Fruit fly (Drosophila melanogaster): ENCODE data around the gene Wnt5.
A peak's percentile ranks its signal among the peaks of the same experiment; 100 is the strongest.

The Wnt5 gene

dm6 chrX:18504948-18505597, at the start of gene Wnt5 (continued):
- TF ChIP-seq CG14050 (GFP tag; IDR thresholded peaks at IDR 0.05), result no peak
- no peak for TF ChIP-seq bsh (GFP tag; optimal IDR thresholded peaks at IDR 0.05)
- TF ChIP-seq Asciz (GFP tag; optimal IDR thresholded peaks at IDR 0.05), result no peak
- TF ChIP-seq odd (GFP tag; optimal IDR thresholded peaks at IDR 0.05), result no peak
- no peak for TF ChIP-seq bowl (GFP tag; IDR thresholded peaks at IDR 0.05)
- TF ChIP-seq org-1 (GFP tag; optimal IDR thresholded peaks at IDR 0.05), result no peak
- TF ChIP-seq CG3281 (GFP tag; optimal IDR thresholded peaks at IDR 0.05), result no peak
- TF ChIP-seq Aef1 (GFP tag; IDR thresholded peaks at IDR 0.05), result no peak
- peak; percentile 52 for TF ChIP-seq run (tag; optimal IDR thresholded peaks at IDR 0.05)
- no peak for TF ChIP-seq hth (optimal IDR thresholded peaks at IDR 0.05)
- TF ChIP-seq Oaz (GFP tag; IDR thresholded peaks at IDR 0.05), result no peak
- TF ChIP-seq Bdp1 (GFP tag; optimal IDR thresholded peaks at IDR 0.05), result no peak
- no peak for TF ChIP-seq lilli (GFP tag; optimal IDR thresholded peaks at IDR 0.05)
- peak; percentile 9 for TF ChIP-seq CG14710 (tag; optimal IDR thresholded peaks at IDR 0.05)
- TF ChIP-seq chinmo (GFP tag; IDR thresholded peaks at IDR 0.05; ENCODE audit: partially characterized antibody), result peak; percentile 85; the same call in 3 of the 4 replicates
- no peak for TF ChIP-seq dimm (GFP tag; IDR thresholded peaks at IDR 0.05)
- TF ChIP-seq CTCF (GFP tag; optimal IDR thresholded peaks at IDR 0.05), result no peak
- TF ChIP-seq ssp (GFP tag; IDR thresholded peaks at IDR 0.05), result no peak
- TF ChIP-seq hkb (optimal IDR thresholded peaks at IDR 0.05), result no peak
- peak; percentile 28; the same call in 1 of the 2 replicates for TF ChIP-seq hkb (GFP tag; IDR thresholded peaks at IDR 0.05)
- no peak for TF ChIP-seq CG4730 (GFP tag; IDR thresholded peaks at IDR 0.05)
- TF ChIP-seq CG7556 (GFP tag; optimal IDR thresholded peaks at IDR 0.05), result no peak
- TF ChIP-seq CG17912 (GFP tag; optimal IDR thresholded peaks at IDR 0.05), result no peak
- TF ChIP-seq CG8089 (GFP tag; optimal IDR thresholded peaks at IDR 0.05), result peak; percentile 22
- TF ChIP-seq seq (GFP tag; IDR thresholded peaks at IDR 0.05), result peak; percentile 40; the same call in 1 of the 2 replicates
- TF ChIP-seq jing (GFP tag; optimal IDR thresholded peaks at IDR 0.05), result no peak
- TF ChIP-seq CG31224 (GFP tag; IDR thresholded peaks at IDR 0.05), result no peak
- TF ChIP-seq zen2 (GFP tag; IDR thresholded peaks at IDR 0.05; ENCODE audit: partially characterized antibody), result no peak
- peak; percentile 90 for TF ChIP-seq Jarid2 (GFP tag; optimal IDR thresholded peaks at IDR 0.05)
- no peak for TF ChIP-seq gem (tag; optimal IDR thresholded peaks at IDR 0.05)
- no peak for TF ChIP-seq Hand (GFP tag; optimal IDR thresholded peaks at IDR 0.05)
- no peak for TF ChIP-seq CG3838 (GFP tag; optimal IDR thresholded peaks at IDR 0.05)
- TF ChIP-seq zfh2 (GFP tag; optimal IDR thresholded peaks at IDR 0.05), result no peak
- no peak for TF ChIP-seq CG30431 (GFP tag; optimal IDR thresholded peaks at IDR 0.05)
- no peak for TF ChIP-seq corto (GFP tag; optimal IDR thresholded peaks at IDR 0.05)
- TF ChIP-seq Dip3 (GFP tag; optimal IDR thresholded peaks at IDR 0.05), result no peak
- TF ChIP-seq Ssrp (tag; optimal IDR thresholded peaks at IDR 0.05), result no peak
- TF ChIP-seq CG16813 (GFP tag; IDR thresholded peaks at IDR 0.05; ENCODE audit: partially characterized antibody), result no peak
- TF ChIP-seq gfzf (GFP tag; optimal IDR thresholded peaks at IDR 0.05), result peak; percentile 4
- peak; percentile 44 for TF ChIP-seq Fer1 (GFP tag; optimal IDR thresholded peaks at IDR 0.05)
- no peak for TF ChIP-seq CG11085 (GFP tag; IDR thresholded peaks at IDR 0.05)
- TF ChIP-seq CG17186 (GFP tag; optimal IDR thresholded peaks at IDR 0.05), result no peak
- no peak for TF ChIP-seq Sox100B (GFP tag; optimal IDR thresholded peaks at IDR 0.05)
- 0 out of 3 replicates have a peak, but pooled peaks have one; percentile 50 for TF ChIP-seq Opbp (GFP tag; IDR thresholded peaks at IDR 0.05; ENCODE audit: partially characterized antibody)
- TF ChIP-seq exex (tag; optimal IDR thresholded peaks at IDR 0.05), result no peak
- no peak for TF ChIP-seq Dfd (GFP tag; optimal IDR thresholded peaks at IDR 0.05)
- TF ChIP-seq CG16815 (GFP tag; optimal IDR thresholded peaks at IDR 0.05), result no peak
- TF ChIP-seq HHEX (GFP tag; optimal IDR thresholded peaks at IDR 0.05), result no peak
- TF ChIP-seq CG3163 (GFP tag; optimal IDR thresholded peaks at IDR 0.05), result no peak
- peak; percentile 53 for TF ChIP-seq MESR4 (GFP tag; optimal IDR thresholded peaks at IDR 0.05)
- no peak for TF ChIP-seq CG1529 (GFP tag; optimal IDR thresholded peaks at IDR 0.05)

Measured in whole organism, embryonic.